Fruit fly (Drosophila melanogaster): ENCODE results near the gene PH4alphaMP.

The PH4alphaMP gene

DNA sequence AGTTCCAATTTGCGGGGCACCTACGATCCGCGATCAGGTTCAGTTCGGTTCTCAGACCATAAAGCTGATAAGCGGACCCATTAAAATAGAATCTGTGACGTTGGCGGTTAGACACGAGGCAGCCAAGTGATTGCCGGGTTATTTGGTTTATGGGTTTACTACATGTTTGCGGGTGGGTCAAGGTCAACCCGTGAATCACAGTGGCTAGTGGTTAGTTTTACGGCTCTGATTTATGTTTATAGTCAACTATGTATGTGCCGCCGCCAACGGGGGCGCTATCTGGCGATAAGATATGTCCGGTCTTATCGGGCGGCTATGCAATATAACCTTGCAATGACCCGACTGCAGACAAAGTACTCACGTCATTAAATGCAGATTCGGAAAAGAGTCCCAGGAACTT, 46.5 kb downstream of the PH4alphaMP start (continued):
- peak; percentile 92 for TF ChIP-seq sug (tag; optimal IDR thresholded peaks at IDR 0.05)
- TF ChIP-seq Hey (tag; optimal IDR thresholded peaks at IDR 0.05) = no peak
- 0 out of 2 replicates have a peak, but pooled peaks have one; percentile 5 for TF ChIP-seq crol (GFP tag; IDR thresholded peaks at IDR 0.05)
- TF ChIP-seq pum (GFP tag; optimal IDR thresholded peaks at IDR 0.05) = no peak
- TF ChIP-seq mam (GFP tag; optimal IDR thresholded peaks at IDR 0.05) = no peak
- peak; percentile 8 for TF ChIP-seq cwo (GFP tag; optimal IDR thresholded peaks at IDR 0.05)
- no peak for TF ChIP-seq CG10543 (GFP tag; optimal IDR thresholded peaks at IDR 0.05)
- TF ChIP-seq Optix (GFP tag; IDR thresholded peaks at IDR 0.05) = no peak
- TF ChIP-seq CG17328 (GFP tag; IDR thresholded peaks at IDR 0.05) = no peak

DNA sequence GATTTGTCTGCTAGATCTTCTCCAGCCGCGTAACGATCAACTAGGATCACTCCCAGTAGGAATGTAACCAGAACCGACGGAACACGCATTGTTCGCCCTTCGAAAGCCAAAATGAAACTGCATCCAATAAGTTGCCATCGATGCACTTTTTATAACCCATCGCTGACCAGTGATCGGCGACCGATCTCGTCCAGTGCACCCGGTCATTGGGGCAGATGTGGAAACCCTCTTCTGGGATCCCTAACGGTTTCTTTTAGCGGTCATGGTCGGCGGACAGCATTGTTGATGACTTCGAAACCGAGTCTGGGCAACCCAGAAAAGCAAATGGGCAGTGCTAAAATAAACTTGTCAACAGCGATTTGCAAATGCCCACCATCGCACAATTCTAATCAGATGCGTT, 51.0 kb downstream of the PH4alphaMP start, which contains the start of gene Osi23:
Gene Osi23 (minus strand): TSS at position 101 of the 400 bp plus-strand sequence.
- TF ChIP-seq Dfd (GFP tag; optimal IDR thresholded peaks at IDR 0.05) (no peak), pnt (GFP tag; optimal IDR thresholded peaks at IDR 0.05) (no peak), scrt (GFP tag; optimal IDR thresholded peaks at IDR 0.05) (no peak), CG30020 (tag; optimal IDR thresholded peaks at IDR 0.05) (no peak), exex (tag; optimal IDR thresholded peaks at IDR 0.05) (no peak), CG11398 (GFP tag; optimal IDR thresholded peaks at IDR 0.05) (no peak), klu (GFP tag; IDR thresholded peaks at IDR 0.05) (no peak), amos (GFP tag; IDR thresholded peaks at IDR 0.05; ENCODE audit: partially characterized antibody) (no peak), eyg (GFP tag; optimal IDR thresholded peaks at IDR 0.05) (no peak)

DNA sequence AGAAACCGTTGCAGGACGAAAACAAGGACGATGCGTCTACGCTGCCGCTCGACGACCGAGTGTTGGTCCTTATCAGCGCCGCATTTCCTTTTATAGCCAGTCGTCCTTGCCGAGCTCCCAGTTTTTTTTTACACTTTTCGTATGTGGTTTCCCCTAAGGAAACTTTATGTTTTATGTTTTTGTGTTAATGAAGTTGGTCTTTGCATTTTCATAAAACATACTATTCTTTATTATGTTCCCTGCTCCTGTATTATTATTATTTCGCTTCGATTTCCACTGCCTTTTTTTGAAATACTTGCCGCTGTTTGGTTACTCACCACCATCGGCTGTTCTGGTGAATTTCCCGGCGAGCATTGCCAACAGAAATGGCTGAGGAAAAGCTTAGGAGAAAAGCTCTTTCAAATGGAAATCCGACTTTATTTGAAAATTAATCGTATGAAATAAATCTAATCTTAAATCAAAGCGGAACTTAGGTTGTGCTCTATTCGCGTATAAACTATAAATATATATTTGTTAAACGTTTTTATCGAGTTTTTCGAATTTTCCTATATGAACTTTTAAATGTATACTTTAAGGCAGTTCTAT, 52.3 kb downstream of the PH4alphaMP start, which contains the start of gene CG15537:
Gene CG15537 (minus strand): TSS at position 51 of the 585 bp plus-strand sequence.
- TF ChIP-seq CG9215 (GFP tag; IDR thresholded peaks at IDR 0.05) (peak; percentile 44; the same call in 1 of the 2 replicates), CG43689 (GFP tag; IDR thresholded peaks at IDR 0.05) (no peak), Dp (GFP tag; optimal IDR thresholded peaks at IDR 0.05) (peak; percentile 58), peb (GFP tag; IDR thresholded peaks at IDR 0.05) (no peak), croc (GFP tag; conservative IDR thresholded peaks at IDR 0.05) (no peak), Awh (GFP tag; IDR thresholded peaks at IDR 0.05) (no peak), E2f2 (GFP tag; IDR thresholded peaks at IDR 0.05) (peak; percentile 49; the same call in 1 of the 2 replicates)
